Worm (Caenorhabditis elegans): Measurements from ENCODE around the gene srb-19.

ce11 chrV:7538018-7538417 is 18.0 kb upstream of the srb-19 start, which contains the start of gene C54F6.12:
- no peak for TF ChIP-seq sea-2 (GFP tag; IDR thresholded peaks at IDR 0.05)
- no peak for TF ChIP-seq aptf-3 (GFP tag; IDR thresholded peaks at IDR 0.05)
- no peak for TF ChIP-seq ceh-27 (GFP tag; optimal IDR thresholded peaks at IDR 0.05)

Measured in whole organism, young adult.